Worm (Caenorhabditis elegans): ENCODE data around the gene gst-22.

- no peak for TF ChIP-seq snpc-4 (GFP tag; optimal IDR thresholded peaks at IDR 0.05)
- no peak for TF ChIP-seq snpc-4 (tag; optimal IDR thresholded peaks at IDR 0.05)
- no peak for TF ChIP-seq aptf-3 (GFP tag; IDR thresholded peaks at IDR 0.05)
- no peak for TF ChIP-seq him-1 (tag; optimal IDR thresholded peaks at IDR 0.05)
- no peak for TF ChIP-seq K11D2.4 (GFP tag; IDR thresholded peaks at IDR 0.05)
- no peak for TF ChIP-seq rcor-1 (GFP tag; IDR thresholded peaks at IDR 0.05)
- no peak for TF ChIP-seq lsy-27 (tag; optimal IDR thresholded peaks at IDR 0.05; ENCODE audit: borderline replicate concordance, insufficient read depth)
- no peak for TF ChIP-seq F57A8.1 (GFP tag; optimal IDR thresholded peaks at IDR 0.05)
- no peak for TF ChIP-seq egl-44 (GFP tag; IDR thresholded peaks at IDR 0.05)
- no peak for TF ChIP-seq xnd-1 (tag; optimal IDR thresholded peaks at IDR 0.05)
- no peak for TF ChIP-seq lsl-1 (GFP tag; optimal IDR thresholded peaks at IDR 0.05)
These were observed 2.6 kb downstream of the gst-22 start for ce11 chrV:16229439-16229838.

All from whole organism, young adult.